Worm (Caenorhabditis elegans): ENCODE data around the gene mlc-3.

DNA sequence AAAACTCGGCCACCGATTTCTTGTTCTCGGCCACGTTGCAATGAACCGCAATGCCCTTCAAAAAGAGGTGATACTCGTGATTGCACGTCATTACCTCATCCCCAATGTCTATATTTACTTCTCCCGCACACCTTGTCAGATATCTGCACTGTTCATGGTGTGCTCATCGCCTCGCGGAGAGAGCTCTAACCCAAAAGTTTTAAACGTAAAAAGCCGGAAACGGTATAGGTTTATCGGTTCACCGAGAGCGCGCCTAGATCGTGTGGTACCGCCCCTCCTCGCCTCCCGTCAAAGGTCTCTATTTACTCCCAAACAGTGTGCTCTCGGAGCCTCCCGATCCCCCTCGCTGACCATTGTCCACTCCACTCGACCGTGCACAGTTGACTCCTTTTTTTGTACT is 19.8 kb downstream of the mlc-3 start, which contains the start of gene F56D2.3:
- TF ChIP-seq nhr-77 (tag; optimal IDR thresholded peaks at IDR 0.05), result no peak
- TF ChIP-seq ztf-11 (tag; optimal IDR thresholded peaks at IDR 0.05), result no peak
- no peak for TF ChIP-seq elt-1 (tag; optimal IDR thresholded peaks at IDR 0.05)
- TF ChIP-seq lin-13 (GFP tag; optimal IDR thresholded peaks at IDR 0.05), result no peak
- no peak for TF ChIP-seq nhr-6 (tag; optimal IDR thresholded peaks at IDR 0.05)
